Worm (Caenorhabditis elegans) whole organism, L2 larva: ENCODE measurements around the gene cyp-33C1.

Source experiments
- R02D3.7 ChIP-seq: fragments of 150-350 bp; optimal IDR thresholded peaks from 2 replicates; lab custom pipeline; 2014; ENCODE audit warnings: missing biosample characterization, missing genetic modification characterization
- blmp-1 ChIP-seq: sonication (generic microtip); optimal IDR thresholded peaks from 2 replicates; lab custom pipeline; 2017; ENCODE audit warnings: missing genetic modification characterization, mild to moderate bottlenecking, missing compliant biosample characterization, antibody characterized with exemption, moderate library complexity; ENCODE audit not compliant: insufficient read depth
- ceh-82 ChIP-seq: fragments of 150-350 bp; optimal IDR thresholded peaks from 2 replicates; lab custom pipeline; 2014; ENCODE audit warnings: missing biosample characterization, missing genetic modification characterization
- crh-2 ChIP-seq: sonication (generic microtip); optimal IDR thresholded peaks from 2 replicates; lab custom pipeline; 2017; ENCODE audit warnings: missing biosample characterization, missing genetic modification characterization
- dmd-4 ChIP-seq: sonication (generic microtip); optimal IDR thresholded peaks from 2 replicates; lab custom pipeline; 2017; ENCODE audit warnings: missing biosample characterization, missing genetic modification characterization
- elt-3 ChIP-seq: sonication (generic microtip); optimal IDR thresholded peaks from 2 replicates; lab custom pipeline; 2017; ENCODE audit warnings: missing biosample characterization, missing genetic modification characterization
- lin-39 ChIP-seq: fragments of 150-350 bp; optimal IDR thresholded peaks from 2 replicates; lab custom pipeline; 2014; ENCODE audit warnings: missing biosample characterization, missing genetic modification reagents, missing genetic modification characterization
- peb-1 ChIP-seq: fragments of 150-350 bp; optimal IDR thresholded peaks from 2 replicates; lab custom pipeline; 2014; ENCODE audit warnings: missing biosample characterization, missing genetic modification characterization
- unc-62 ChIP-seq: fragments of 150-350 bp; optimal IDR thresholded peaks from 2 replicates; lab custom pipeline; 2014; ENCODE audit warnings: missing biosample characterization, missing genetic modification reagents, missing genetic modification characterization
- zag-1 ChIP-seq: fragments of 150-350 bp; optimal IDR thresholded peaks from 2 replicates; lab custom pipeline; 2014; ENCODE audit warnings: missing biosample characterization, missing genetic modification characterization

ce11 chrV:2132675-2133074, 46.6 kb upstream of the cyp-33C1 start:
- TF ChIP-seq R02D3.7 (tag; lab: Kevin White, UChicago) (no peak), elt-3 (tag; lab: Kevin White, UChicago) (no peak), zag-1 (no peak), ceh-82 (tag; lab: Kevin White, UChicago) (no peak), blmp-1 (no peak), crh-2 (tag; lab: Kevin White, UChicago) (no peak), unc-62 (GFP tag; lab: Kevin White, UChicago) (no peak), dmd-4 (tag; lab: Kevin White, UChicago) (no peak), lin-39 (tag; lab: Kevin White, UChicago) (no peak), peb-1 (tag; lab: Kevin White, UChicago) (no peak)
